Worm (Caenorhabditis elegans): ENCODE results near the gene Y110A2AL.7.

- TF ChIP-seq T22C8.4 (GFP tag; IDR thresholded peaks at IDR 0.05) (no peak), flt-1 (GFP tag; IDR thresholded peaks at IDR 0.05) (no peak), ref-1 (GFP tag; conservative IDR thresholded peaks at IDR 0.05) (no peak), tab-1 (GFP tag; IDR thresholded peaks at IDR 0.05) (no peak), cog-1 (tag; optimal IDR thresholded peaks at IDR 0.05) (no peak), klf-2 (GFP tag; conservative IDR thresholded peaks at IDR 0.05) (no peak), med-1 (GFP tag; optimal IDR thresholded peaks at IDR 0.05; ENCODE audit: insufficient read depth) (no peak)
Observed at ce11 chrII:2822435-2822920, 20.5 kb downstream of the Y110A2AL.7 start, which contains the start of the genes fut-4 and K12H6.10.

Measured in whole organism, midembryonic.